Worm (Caenorhabditis elegans): Measurements from ENCODE around the gene nlp-53.

nlp-53 gene

ce11 chrX:13583895-13584344 lies 34.8 kb upstream of the nlp-53 start (continued):
- TF ChIP-seq tbp1 (GFP tag; optimal IDR thresholded peaks at IDR 0.05) = no peak
- no peak for TF ChIP-seq snpc-3.4 (tag; optimal IDR thresholded peaks at IDR 0.05)
- no peak for TF ChIP-seq attf-6 (GFP tag; IDR thresholded peaks at IDR 0.05)
- TF ChIP-seq ztf-26 (tag; optimal IDR thresholded peaks at IDR 0.05) = no peak
- TF ChIP-seq B0035.1 (tag; optimal IDR thresholded peaks at IDR 0.05) = no peak
- no peak for TF ChIP-seq unc-130 (GFP tag; optimal IDR thresholded peaks at IDR 0.05)
- TF ChIP-seq ama-1 (optimal IDR thresholded peaks at IDR 0.05) = no peak
- TF ChIP-seq ama-1 (GFP tag; optimal IDR thresholded peaks at IDR 0.05) = no peak
- TF ChIP-seq ccch-3 (GFP tag; optimal IDR thresholded peaks at IDR 0.05) = no peak
- no peak for TF ChIP-seq nhr-27 (tag; optimal IDR thresholded peaks at IDR 0.05)
- TF ChIP-seq nfya-2 (GFP tag; IDR thresholded peaks at IDR 0.05) = no peak
- TF ChIP-seq madf-8 (GFP tag; conservative IDR thresholded peaks at IDR 0.05) = no peak
- TF ChIP-seq snpc-4 (GFP tag; optimal IDR thresholded peaks at IDR 0.05) = no peak
- TF ChIP-seq snpc-4 (tag; optimal IDR thresholded peaks at IDR 0.05) = peak in 2 of 4 experiments; percentile 7 to 52
- TF ChIP-seq nhr-80 (tag; optimal IDR thresholded peaks at IDR 0.05) = peak; percentile 53
- TF ChIP-seq Y53G8AR.9 (GFP tag; conservative IDR thresholded peaks at IDR 0.05) = no peak
- no peak for TF ChIP-seq ekl-4 (GFP tag; IDR thresholded peaks at IDR 0.05)
- TF ChIP-seq lsl-1 (GFP tag; optimal IDR thresholded peaks at IDR 0.05) = no peak
- TF ChIP-seq die-1 (tag; optimal IDR thresholded peaks at IDR 0.05) = peak; percentile 16
- TF ChIP-seq madf-3 (GFP tag; IDR thresholded peaks at IDR 0.05) = no peak
- no peak for TF ChIP-seq ztf-25 (GFP tag; IDR thresholded peaks at IDR 0.05)
- TF ChIP-seq fkh-3 (tag; optimal IDR thresholded peaks at IDR 0.05) = no peak
- TF ChIP-seq sea-2 (GFP tag; IDR thresholded peaks at IDR 0.05) = no peak
- no peak for TF ChIP-seq lin-40 (tag; optimal IDR thresholded peaks at IDR 0.05)
- TF ChIP-seq rpc-1 (optimal IDR thresholded peaks at IDR 0.05) = no peak
- no peak for TF ChIP-seq rpc-1 (tag; optimal IDR thresholded peaks at IDR 0.05)
- no peak for TF ChIP-seq F22D6.2 (tag; optimal IDR thresholded peaks at IDR 0.05)
- no peak for TF ChIP-seq hrde-1 (tag; optimal IDR thresholded peaks at IDR 0.05; ENCODE audit: borderline replicate concordance)
- no peak for TF ChIP-seq ztf-3 (GFP tag; optimal IDR thresholded peaks at IDR 0.05)
- TF ChIP-seq ztf-28 (GFP tag; IDR thresholded peaks at IDR 0.05) = no peak
- TF ChIP-seq lir-1 (GFP tag; conservative IDR thresholded peaks at IDR 0.05) = no peak
- peak; percentile 38 for TF ChIP-seq mcd-1 (GFP tag; IDR thresholded peaks at IDR 0.05)
- no peak for TF ChIP-seq egl-18 (GFP tag; IDR thresholded peaks at IDR 0.05)
- no peak for TF ChIP-seq hmg-20 (GFP tag; IDR thresholded peaks at IDR 0.05)
- no peak for TF ChIP-seq ZK185.1 (tag; optimal IDR thresholded peaks at IDR 0.05; ENCODE audit: poor library complexity, severe bottlenecking)
- TF ChIP-seq mes-4 (tag; optimal IDR thresholded peaks at IDR 0.05) = no peak
- no peak for TF ChIP-seq attf-3 (GFP tag; conservative IDR thresholded peaks at IDR 0.05)
- TF ChIP-seq lin-54 (GFP tag; optimal IDR thresholded peaks at IDR 0.05) = peak; percentile 5
- no peak for TF ChIP-seq nhr-90 (tag; optimal IDR thresholded peaks at IDR 0.05)
- no peak for TF ChIP-seq ceh-91 (GFP tag; IDR thresholded peaks at IDR 0.05)
- TF ChIP-seq rec-8 (tag; optimal IDR thresholded peaks at IDR 0.05) = no peak
- TF ChIP-seq aptf-2 (GFP tag; conservative IDR thresholded peaks at IDR 0.05) = 0 out of 2 replicates have a peak, but pooled peaks have one; percentile 55
- TF ChIP-seq lsy-27 (tag; optimal IDR thresholded peaks at IDR 0.05; ENCODE audit: borderline replicate concordance, insufficient read depth) = no peak
- TF ChIP-seq F33H1.4 (GFP tag; IDR thresholded peaks at IDR 0.05) = no peak
- TF ChIP-seq ceh-27 (GFP tag; optimal IDR thresholded peaks at IDR 0.05) = peak; percentile 12
- no peak for TF ChIP-seq F39B2.1 (GFP tag; IDR thresholded peaks at IDR 0.05)
- TF ChIP-seq ceh-100 (GFP tag; IDR thresholded peaks at IDR 0.05) = no peak
- TF ChIP-seq cebp-2 (GFP tag; IDR thresholded peaks at IDR 0.05) = no peak
